Fruit fly (Drosophila melanogaster) whole organism, prepupa: Measurements from ENCODE around the gene CG7294.

ENCODE experiments used
- CG34406 ChIP-seq: fragments of 200-800 bp; sonication (Bioruptor generic); optimal IDR thresholded peaks from 3 replicates; lab custom pipeline; 2016; ENCODE audit warnings: missing biosample characterization, missing genetic modification characterization
- CG6808 ChIP-seq: fragments of 200-800 bp; sonication (Bioruptor generic); optimal IDR thresholded peaks from 3 replicates; lab custom pipeline; 2017; ENCODE audit warnings: missing biosample characterization, missing genetic modification characterization, mild to moderate bottlenecking, moderate library complexity, missing genetic modification reagents
- CG8319 ChIP-seq: fragments of 200-800 bp; sonication (Bioruptor generic); optimal IDR thresholded peaks from 3 replicates; lab custom pipeline; 2016; ENCODE audit warnings: missing biosample characterization, missing genetic modification characterization
- Met ChIP-seq: fragments of 200-800 bp; sonication (Bioruptor generic); optimal IDR thresholded peaks from 3 replicates; lab custom pipeline; 2016; ENCODE audit warnings: missing biosample characterization, missing genetic modification characterization

dm6 chr2L:10708089-10708488 lies 19.0 kb upstream of the CG7294 start:
- no peak for TF ChIP-seq CG8319
- no peak for TF ChIP-seq Met (GFP tag; lab: Kevin White, UChicago)
- no peak for TF ChIP-seq CG6808 (GFP tag; lab: Kevin White, UChicago)
- no peak for TF ChIP-seq CG34406
